Worm (Caenorhabditis elegans) whole organism, L3 larva: ENCODE measurements around the gene nep-16.
A peak's percentile ranks its signal among the peaks of the same experiment; 100 is the strongest.

Experiments used
- R02D3.7 ChIP-seq: fragments of 150-350 bp; optimal IDR thresholded peaks from 2 replicates; lab custom pipeline; 2014; ENCODE audit warnings: missing biosample characterization, missing genetic modification characterization
- ZK546.5 ChIP-seq: sonication (generic microtip); optimal IDR thresholded peaks from 2 replicates; lab custom pipeline; 2017; ENCODE audit warnings: missing biosample characterization, missing genetic modification characterization
- aly-2 ChIP-seq: fragments of 150-350 bp; optimal IDR thresholded peaks from 2 replicates; lab custom pipeline; 2014; ENCODE audit warnings: missing biosample characterization, missing genetic modification characterization
- ama-1 ChIP-seq: fragments of 150-350 bp; optimal IDR thresholded peaks from 2 replicates; lab custom pipeline; 2018
- ceh-9 ChIP-seq: sonication (generic microtip); optimal IDR thresholded peaks from 2 replicates; lab custom pipeline; 2018; ENCODE audit warnings: missing biosample characterization, missing genetic modification characterization
- egl-27 ChIP-seq: sonication (generic microtip); optimal IDR thresholded peaks from 4 replicates; lab custom pipeline; 2017; ENCODE audit warnings: missing biosample characterization, missing genetic modification reagents, missing genetic modification characterization
- egl-5 ChIP-seq: fragments of 150-350 bp; optimal IDR thresholded peaks from 2 replicates; lab custom pipeline; 2017; ENCODE audit warnings: missing biosample characterization, missing genetic modification reagents, missing genetic modification characterization, inconsistent platforms
- elt-1 ChIP-seq: fragments of 150-350 bp; optimal IDR thresholded peaks from 2 replicates; lab custom pipeline; 2014; ENCODE audit warnings: missing biosample characterization, missing genetic modification characterization
- elt-2 ChIP-seq: sonication (generic microtip); optimal IDR thresholded peaks from 2 replicates; lab custom pipeline; 2016; ENCODE audit warnings: missing genetic modification reagents, mild to moderate bottlenecking, missing genetic modification characterization, missing compliant biosample characterization
- elt-3 ChIP-seq, 3 experiments: fragments of 150-350 bp in 1 of 3; sonication (generic microtip) in 2 of 3; optimal IDR thresholded peaks; 2 replicates in 2 of 3; 4 replicates in 1 of 3; lab custom pipeline; 2014 to 2017; ENCODE audit warnings: missing biosample characterization in 3 of 3, missing genetic modification characterization in 3 of 3
- eor-1 ChIP-seq, 2 experiments: fragments of 150-350 bp; optimal IDR thresholded peaks; 2 replicates each; lab custom pipeline; 2014 to 2018; ENCODE audit warnings: missing biosample characterization in 2 of 2, missing genetic modification characterization in 2 of 2
- fkh-10 ChIP-seq: sonication (generic microtip); optimal IDR thresholded peaks from 2 replicates; lab custom pipeline; 2017; ENCODE audit warnings: missing biosample characterization, missing genetic modification reagents, missing genetic modification characterization
- fkh-2 ChIP-seq: fragments of 150-350 bp; optimal IDR thresholded peaks from 2 replicates; lab custom pipeline; 2014; ENCODE audit warnings: missing biosample characterization, missing genetic modification reagents, missing genetic modification characterization
- fos-1 ChIP-seq: fragments of 150-350 bp; optimal IDR thresholded peaks from 2 replicates; lab custom pipeline; 2014; ENCODE audit warnings: missing biosample characterization, missing genetic modification characterization
- hmg-11 ChIP-seq: sonication (generic microtip); optimal IDR thresholded peaks from 2 replicates; lab custom pipeline; 2016; ENCODE audit warnings: missing genetic modification characterization, missing compliant biosample characterization
- lin-15B ChIP-seq: fragments of 150-350 bp; optimal IDR thresholded peaks from 2 replicates; lab custom pipeline; 2014; ENCODE audit warnings: missing biosample characterization, missing genetic modification characterization
- lin-39 ChIP-seq: fragments of 150-350 bp; optimal IDR thresholded peaks from 2 replicates; lab custom pipeline; 2018; ENCODE audit warnings: missing biosample characterization, missing genetic modification reagents, missing genetic modification characterization
- mdl-1 ChIP-seq: fragments of 150-350 bp; optimal IDR thresholded peaks from 2 replicates; lab custom pipeline; 2014; ENCODE audit warnings: missing biosample characterization, missing genetic modification characterization
- nfya-1 ChIP-seq: sonication (generic microtip); optimal IDR thresholded peaks from 2 replicates; lab custom pipeline; 2017; ENCODE audit warnings: missing genetic modification characterization, mild to moderate bottlenecking, missing compliant biosample characterization, antibody characterized with exemption, moderate library complexity; ENCODE audit not compliant: insufficient read depth
- nhr-11 ChIP-seq: fragments of 150-350 bp; optimal IDR thresholded peaks from 2 replicates; lab custom pipeline; 2014; ENCODE audit warnings: missing biosample characterization, missing genetic modification characterization
- nhr-12 ChIP-seq: fragments of 150-350 bp; optimal IDR thresholded peaks from 2 replicates; lab custom pipeline; 2014; ENCODE audit warnings: missing biosample characterization, missing genetic modification characterization
- nhr-23 ChIP-seq: fragments of 150-350 bp; optimal IDR thresholded peaks from 2 replicates; lab custom pipeline; 2014; ENCODE audit warnings: missing biosample characterization, missing genetic modification reagents, missing genetic modification characterization
- nhr-237 ChIP-seq: fragments of 150-350 bp; optimal IDR thresholded peaks from 2 replicates; lab custom pipeline; 2014; ENCODE audit warnings: missing biosample characterization, missing genetic modification characterization
- nhr-25 ChIP-seq: sonication (generic microtip); optimal IDR thresholded peaks from 2 replicates; lab custom pipeline; 2017; ENCODE audit warnings: missing biosample characterization, missing genetic modification characterization
- nhr-43 ChIP-seq: sonication (generic microtip); optimal IDR thresholded peaks from 2 replicates; lab custom pipeline; 2016; ENCODE audit warnings: mild to moderate bottlenecking, missing genetic modification characterization, missing compliant biosample characterization; ENCODE audit not compliant: poor library complexity, severe bottlenecking
- pha-4 ChIP-seq: fragments of 150-350 bp; optimal IDR thresholded peaks from 2 replicates; lab custom pipeline; 2014; ENCODE audit warnings: missing biosample characterization, missing genetic modification reagents, missing genetic modification characterization
- pqm-1 ChIP-seq: fragments of 150-350 bp; optimal IDR thresholded peaks from 2 replicates; lab custom pipeline; 2017; ENCODE audit warnings: missing biosample characterization, missing genetic modification characterization, inconsistent platforms
- sea-2 ChIP-seq: fragments of 150-350 bp; sonication (generic microtip); optimal IDR thresholded peaks from 4 replicates; lab custom pipeline; 2014; ENCODE audit warnings: missing biosample characterization, missing genetic modification reagents, missing genetic modification characterization
- skn-1 ChIP-seq: fragments of 150-350 bp; optimal IDR thresholded peaks from 2 replicates; lab custom pipeline; 2014; ENCODE audit warnings: missing biosample characterization, missing genetic modification characterization
- snpc-4 ChIP-seq: fragments of 150-350 bp; optimal IDR thresholded peaks from 2 replicates; lab custom pipeline; 2014; ENCODE audit warnings: missing biosample characterization, missing genetic modification characterization
- tbx-2 ChIP-seq: sonication (generic microtip); optimal IDR thresholded peaks from 2 replicates; lab custom pipeline; 2016; ENCODE audit warnings: mild to moderate bottlenecking, missing genetic modification characterization, missing compliant biosample characterization
- unc-62 ChIP-seq: fragments of 150-350 bp; sonication (generic microtip); optimal IDR thresholded peaks from 4 replicates; lab custom pipeline; 2014; ENCODE audit warnings: missing biosample characterization, missing genetic modification reagents, missing genetic modification characterization
- zag-1 ChIP-seq: fragments of 150-350 bp; optimal IDR thresholded peaks from 2 replicates; lab custom pipeline; 2014; ENCODE audit warnings: missing biosample characterization, missing genetic modification characterization
- ztf-11 ChIP-seq: fragments of 150-350 bp; optimal IDR thresholded peaks from 2 replicates; lab custom pipeline; 2014; ENCODE audit warnings: missing biosample characterization, missing genetic modification characterization

The nep-16 gene

ce11 chrIV:7654212-7654778 lies 12.6 kb upstream of the nep-16 start, which contains the start of gene nrde-4:
TSS of gene nrde-4 (minus strand) at chrIV:7654262.
- TF ChIP-seq nhr-11 (tag; lab: Kevin White, UChicago) (no peak), sea-2 (GFP tag; lab: Kevin White, UChicago) (no peak), nhr-25 (tag; lab: Kevin White, UChicago) (peak; percentile 84), pqm-1 (tag; lab: Kevin White, UChicago) (peak; percentile 27), elt-3 (tag; optimal IDR thresholded peaks at IDR 0.05; lab: Kevin White, UChicago) (peak in 1 of 3 experiments; percentile 25), mdl-1 (tag; lab: Kevin White, UChicago) (no peak), pha-4 (tag; lab: Kevin White, UChicago) (peak; percentile 85), elt-2 (tag; lab: Kevin White, UChicago) (peak; percentile 46), nhr-23 (peak; percentile 77), lin-15B (tag; lab: Kevin White, UChicago) (peak; percentile 85), unc-62 (no peak), egl-27 (no peak), nhr-12 (tag; lab: Kevin White, UChicago) (no peak), snpc-4 (tag; lab: Kevin White, UChicago) (peak; percentile 71), aly-2 (tag; lab: Kevin White, UChicago) (no peak), lin-39 (tag; lab: Kevin White, UChicago) (peak; percentile 69), fos-1 (tag; lab: Kevin White, UChicago) (no peak), hmg-11 (peak; percentile 52), elt-1 (tag; lab: Kevin White, UChicago) (peak; percentile 30), skn-1 (tag; lab: Kevin White, UChicago) (peak; percentile 21), nhr-43 (tag; lab: Kevin White, UChicago) (peak; percentile 43), fkh-10 (GFP tag; lab: Kevin White, UChicago) (no peak), R02D3.7 (tag; lab: Kevin White, UChicago) (peak; percentile 30), zag-1 (tag; lab: Kevin White, UChicago) (no peak), nfya-1 (peak; percentile 78)

DNA sequence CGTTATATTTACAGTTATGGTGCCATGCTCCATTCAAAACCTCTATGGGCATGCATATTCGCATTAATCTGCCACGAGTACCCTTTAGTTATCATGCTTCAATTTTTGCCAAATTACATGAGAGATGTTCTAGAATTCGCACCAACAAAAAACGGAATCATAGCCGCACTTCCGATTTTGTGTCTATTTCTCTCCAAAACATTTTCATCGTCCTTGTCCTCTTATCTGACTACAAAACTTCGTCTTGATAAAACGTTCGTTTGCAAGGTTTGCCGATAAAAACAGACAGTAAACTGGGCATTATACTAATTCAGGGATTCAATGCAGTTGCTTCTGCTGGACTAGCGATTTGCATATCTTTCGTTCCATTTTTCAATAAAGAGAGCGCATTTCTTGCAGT lies 11.5 kb upstream of the nep-16 start:
- peak; percentile 38 for TF ChIP-seq elt-2 (tag; lab: Kevin White, UChicago)
- TF ChIP-seq nhr-11 (tag; lab: Kevin White, UChicago), result no peak
- no peak for TF ChIP-seq nfya-1
- TF ChIP-seq R02D3.7 (tag; lab: Kevin White, UChicago), result no peak
- no peak for TF ChIP-seq pqm-1 (tag; lab: Kevin White, UChicago)
- TF ChIP-seq sea-2 (GFP tag; lab: Kevin White, UChicago), result no peak
- TF ChIP-seq nhr-43 (tag; lab: Kevin White, UChicago), result no peak
- TF ChIP-seq fkh-2, result no peak

ce11 chrIV:7651120-7651519 lies 9.5 kb upstream of the nep-16 start, which contains the start of gene cima-1:
TSS of gene cima-1 (plus strand) at chrIV:7651459.
- TF ChIP-seq nhr-23, result peak; percentile 13
- TF ChIP-seq snpc-4 (tag; lab: Kevin White, UChicago), result no peak
- peak; percentile 12 for TF ChIP-seq nhr-25 (tag; lab: Kevin White, UChicago)

DNA sequence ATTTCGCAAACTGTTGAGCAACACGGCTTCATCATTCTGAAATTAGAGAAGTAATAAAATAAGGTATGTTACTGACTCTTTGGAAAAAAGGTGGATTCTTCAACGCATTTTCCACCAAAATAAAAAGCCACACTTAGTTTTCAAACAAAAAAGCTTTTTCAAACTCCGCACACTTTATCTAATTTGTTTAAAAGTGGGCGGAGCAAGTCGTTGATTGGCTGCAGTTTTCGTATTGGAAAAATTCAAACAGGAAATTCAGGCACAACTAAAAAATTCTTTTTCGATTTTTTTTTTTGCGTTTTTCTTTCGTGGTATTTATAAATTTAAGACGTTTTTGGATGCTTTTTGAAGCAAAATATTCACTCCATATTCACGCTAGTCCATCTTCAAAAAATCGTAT lies 8.8 kb upstream of the nep-16 start:
- TF ChIP-seq lin-39 (tag; lab: Kevin White, UChicago), result no peak
- TF ChIP-seq tbx-2 (tag; lab: Kevin White, UChicago), result no peak
- peak; percentile 69 for TF ChIP-seq nfya-1
- no peak for TF ChIP-seq ztf-11 (tag; lab: Kevin White, UChicago)
- TF ChIP-seq elt-2 (tag; lab: Kevin White, UChicago), result no peak
- no peak for TF ChIP-seq ZK546.5 (tag; lab: Kevin White, UChicago)
- no peak for TF ChIP-seq ama-1 (lab: Kevin White, UChicago)
- TF ChIP-seq, all 47 proteins: peak for 1

- TF ChIP-seq ZK546.5 (tag; lab: Kevin White, UChicago) (no peak), nhr-25 (tag; lab: Kevin White, UChicago) (no peak), fkh-2 (no peak), nfya-1 (no peak), egl-5 (tag; lab: Kevin White, UChicago) (no peak), nhr-237 (tag; lab: Kevin White, UChicago) (no peak), ceh-9 (tag; lab: Kevin White, UChicago) (no peak), eor-1 (tag; optimal IDR thresholded peaks at IDR 0.05; lab: Kevin White, UChicago) (no peak), snpc-4 (tag; lab: Kevin White, UChicago) (no peak), zag-1 (tag; lab: Kevin White, UChicago) (no peak), nhr-11 (tag; lab: Kevin White, UChicago) (no peak), sea-2 (GFP tag; lab: Kevin White, UChicago) (no peak), nhr-23 (no peak), ztf-11 (tag; lab: Kevin White, UChicago) (no peak)
Observed at ce11 chrIV:7646861-7647260, 5.2 kb upstream of the nep-16 start.
